Worm (Caenorhabditis elegans): Measurements from ENCODE around the gene ZK287.7.

DNA sequence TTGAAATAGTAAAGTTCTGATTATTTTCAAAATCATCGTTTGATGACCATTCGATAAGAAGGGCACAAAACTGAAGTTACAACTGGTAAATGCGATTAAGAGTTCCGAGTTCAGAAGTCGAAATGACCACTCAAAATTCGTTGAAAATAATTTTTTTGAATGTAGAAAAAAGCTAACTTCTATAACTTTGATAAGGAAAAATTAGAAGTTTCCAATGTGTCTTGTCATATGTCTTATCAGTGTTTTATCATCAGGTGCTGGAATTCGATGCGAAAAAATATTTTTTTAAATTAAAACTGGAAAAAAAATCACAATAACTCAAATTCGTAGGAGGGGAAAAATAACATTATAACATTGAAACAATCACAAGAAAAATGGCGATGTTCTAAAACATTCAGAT is 32.9 kb downstream of the ZK287.7 start:
- TF ChIP-seq ceh-48 (tag; optimal IDR thresholded peaks at IDR 0.05) (no peak), ceh-45 (GFP tag; IDR thresholded peaks at IDR 0.05) (no peak), unc-86 (tag; optimal IDR thresholded peaks at IDR 0.05) (no peak), pax-1 (tag; optimal IDR thresholded peaks at IDR 0.05) (no peak), fkh-10 (GFP tag; optimal IDR thresholded peaks at IDR 0.05) (no peak), tbx-2 (tag; optimal IDR thresholded peaks at IDR 0.05) (no peak), ama-1 (optimal IDR thresholded peaks at IDR 0.05) (no peak), pag-3 (tag; optimal IDR thresholded peaks at IDR 0.05; ENCODE audit: borderline replicate concordance) (no peak), ceh-22 (tag; optimal IDR thresholded peaks at IDR 0.05) (no peak), unc-3 (GFP tag; conservative IDR thresholded peaks at IDR 0.05) (no peak), unc-3 (tag; optimal IDR thresholded peaks at IDR 0.05) (no peak), nfya-1 (tag; optimal IDR thresholded peaks at IDR 0.05) (no peak), ceh-9 (tag; optimal IDR thresholded peaks at IDR 0.05) (no peak)

All from whole organism, late embryonic.